Worm (Caenorhabditis elegans): ENCODE measurements around the gene nhr-17.

- no peak for TF ChIP-seq lin-13 (tag; optimal IDR thresholded peaks at IDR 0.05)
- no peak for TF ChIP-seq unc-39 (tag; optimal IDR thresholded peaks at IDR 0.05)
- no peak for TF ChIP-seq M03D4.4 (tag; optimal IDR thresholded peaks at IDR 0.05)
- TF ChIP-seq pha-4 (tag; optimal IDR thresholded peaks at IDR 0.05), result no peak
- TF ChIP-seq ces-1 (GFP tag; optimal IDR thresholded peaks at IDR 0.05), result no peak
- no peak for TF ChIP-seq nhr-28 (tag; optimal IDR thresholded peaks at IDR 0.05)
- no peak for TF ChIP-seq lsy-2 (tag; optimal IDR thresholded peaks at IDR 0.05)
- TF ChIP-seq snpc-4 (tag; optimal IDR thresholded peaks at IDR 0.05), result no peak
These were observed 24.7 kb downstream of the nhr-17 start for ce11 chrX:12642952-12643351.

All from whole organism, mixed stage, embryonic.